Worm (Caenorhabditis elegans) whole organism, L4 larva: ENCODE data around the gene Y116A8C.38.

Source experiments
- R02D3.7 ChIP-seq: fragments of 150-350 bp; sonication (generic microtip); optimal IDR thresholded peaks from 3 replicates; lab custom pipeline; 2014; ENCODE audit warnings: missing biosample characterization, missing genetic modification characterization
- dpl-1 ChIP-seq: fragments of 150-350 bp; optimal IDR thresholded peaks from 2 replicates; lab custom pipeline; 2014; ENCODE audit warnings: missing biosample characterization, missing genetic modification reagents, missing genetic modification characterization

ce11 chrIV:17108805-17109204 is 22.5 kb upstream of the Y116A8C.38 start:
- TF ChIP-seq dpl-1 (GFP tag; lab: Kevin White, UChicago) (no peak), R02D3.7 (tag; lab: Kevin White, UChicago) (no peak)
